Fruit fly (Drosophila melanogaster) whole organism, prepupa: ENCODE measurements around the gene CG9396.
A peak's percentile ranks its signal among the peaks of the same experiment; 100 is the strongest.

Experiments used
- Blimp-1 ChIP-seq: fragments of 200-800 bp; sonication (Bioruptor generic); optimal IDR thresholded peaks from 3 replicates; lab custom pipeline; 2017; ENCODE audit warnings: missing biosample characterization, missing genetic modification characterization, mild to moderate bottlenecking, moderate library complexity, missing genetic modification reagents
- CG10631 ChIP-seq: fragments of 200-800 bp; sonication (Bioruptor generic); optimal IDR thresholded peaks from 2 replicates; lab custom pipeline; 2016; ENCODE audit warnings: missing biosample characterization, missing genetic modification characterization
- CG10669 ChIP-seq: fragments of 200-800 bp; sonication (Bioruptor generic); optimal IDR thresholded peaks from 3 replicates; lab custom pipeline; 2018; ENCODE audit warnings: missing biosample characterization, mild to moderate bottlenecking, missing genetic modification characterization, moderate library complexity
- CG11762 ChIP-seq: fragments of 200-800 bp; sonication (Bioruptor generic); optimal IDR thresholded peaks from 3 replicates; lab custom pipeline; 2016; ENCODE audit warnings: missing biosample characterization, missing genetic modification characterization; ENCODE audit not compliant: insufficient read depth
- CG11902 ChIP-seq: fragments of 200-800 bp; sonication (Bioruptor generic); optimal IDR thresholded peaks from 3 replicates; lab custom pipeline; 2016; ENCODE audit warnings: missing biosample characterization, missing genetic modification characterization
- CG15336 ChIP-seq: fragments of 200-800 bp; sonication (Bioruptor generic); IDR thresholded peaks from 2 replicates; pipeline ENCODE4 v1.3.6; 2022; ENCODE audit warnings: missing biosample characterization, missing genetic modification characterization
- CG1621 ChIP-seq: fragments of 200-800 bp; sonication (Bioruptor generic); optimal IDR thresholded peaks from 3 replicates; lab custom pipeline; 2018; ENCODE audit warnings: missing biosample characterization, mild to moderate bottlenecking, missing genetic modification characterization
- CG16779 ChIP-seq: fragments of 200-800 bp; sonication (Bioruptor generic); optimal IDR thresholded peaks from 3 replicates; lab custom pipeline; 2017; ENCODE audit warnings: missing biosample characterization, mild to moderate bottlenecking, missing genetic modification characterization
- CG3032 ChIP-seq: fragments of 200-800 bp; optimal IDR thresholded peaks from 2 replicates; lab custom pipeline; 2019; ENCODE audit warnings: missing biosample characterization, mild to moderate bottlenecking, missing genetic modification characterization, moderate library complexity
- CG32006 ChIP-seq: fragments of 200-800 bp; sonication (Bioruptor generic); optimal IDR thresholded peaks from 3 replicates; lab custom pipeline; 2017; ENCODE audit warnings: missing biosample characterization, mild to moderate bottlenecking, missing genetic modification characterization
- CG34406 ChIP-seq: fragments of 200-800 bp; sonication (Bioruptor generic); optimal IDR thresholded peaks from 3 replicates; lab custom pipeline; 2016; ENCODE audit warnings: missing biosample characterization, missing genetic modification characterization
- CG3919 ChIP-seq: fragments of 200-800 bp; sonication (Bioruptor generic); optimal IDR thresholded peaks from 3 replicates; lab custom pipeline; 2016; ENCODE audit warnings: missing biosample characterization, missing genetic modification characterization
- CG4318 ChIP-seq: fragments of 200-800 bp; sonication (Bioruptor generic); optimal IDR thresholded peaks from 3 replicates; lab custom pipeline; 2017; ENCODE audit warnings: missing biosample characterization, mild to moderate bottlenecking, missing genetic modification characterization
- CG6163 ChIP-seq: fragments of 200-800 bp; sonication (Bioruptor generic); IDR thresholded peaks from 3 replicates; pipeline ENCODE4 v1.3.6; 2022; ENCODE audit warnings: missing biosample characterization, missing genetic modification characterization
- CG6276 ChIP-seq: fragments of 200-800 bp; sonication (Bioruptor generic); optimal IDR thresholded peaks from 2 replicates; lab custom pipeline; 2017; ENCODE audit warnings: missing biosample characterization, mild to moderate bottlenecking, missing genetic modification characterization
- CG6792 ChIP-seq: fragments of 200-800 bp; sonication (Bioruptor generic); optimal IDR thresholded peaks from 3 replicates; lab custom pipeline; 2016; ENCODE audit warnings: missing biosample characterization, missing genetic modification characterization
- CG6808 ChIP-seq: fragments of 200-800 bp; sonication (Bioruptor generic); optimal IDR thresholded peaks from 3 replicates; lab custom pipeline; 2017; ENCODE audit warnings: missing biosample characterization, missing genetic modification characterization, mild to moderate bottlenecking, moderate library complexity, missing genetic modification reagents
- CG6854 ChIP-seq: fragments of 200-800 bp; sonication (Bioruptor generic); optimal IDR thresholded peaks from 2 replicates; lab custom pipeline; 2017; ENCODE audit warnings: missing biosample characterization, mild to moderate bottlenecking, missing genetic modification characterization
- CG7368 ChIP-seq: fragments of 200-800 bp; sonication (Bioruptor generic); optimal IDR thresholded peaks from 3 replicates; lab custom pipeline; 2016; ENCODE audit warnings: missing biosample characterization, missing genetic modification characterization
- CG8119 ChIP-seq: fragments of 200-800 bp; sonication (Bioruptor generic); IDR thresholded peaks from 3 replicates; pipeline ENCODE4 v1.3.6; 2022; ENCODE audit warnings: missing biosample characterization, missing genetic modification characterization
- CG8319 ChIP-seq: fragments of 200-800 bp; sonication (Bioruptor generic); optimal IDR thresholded peaks from 3 replicates; lab custom pipeline; 2016; ENCODE audit warnings: missing biosample characterization, missing genetic modification characterization
- CG8632 ChIP-seq: fragments of 200-800 bp; sonication (Bioruptor generic); optimal IDR thresholded peaks from 3 replicates; lab custom pipeline; 2016; ENCODE audit warnings: missing biosample characterization, missing genetic modification characterization
- Eip75B ChIP-seq: fragments of 200-800 bp; sonication (Bioruptor generic); optimal IDR thresholded peaks from 3 replicates; lab custom pipeline; 2016; ENCODE audit warnings: missing biosample characterization, missing genetic modification characterization
- Eip78C ChIP-seq: fragments of 200-800 bp; sonication (Bioruptor generic); peaks from one replicate; lab custom pipeline; 2016; ENCODE audit warnings: missing biosample characterization, missing genetic modification characterization
- Ets96B ChIP-seq: fragments of 200-800 bp; optimal IDR thresholded peaks from 2 replicates; lab custom pipeline; 2019; ENCODE audit warnings: missing biosample characterization, mild to moderate bottlenecking, missing genetic modification characterization, moderate library complexity
- Hr38 ChIP-seq: sonication (Bioruptor generic); optimal IDR thresholded peaks from 2 replicates; lab custom pipeline; 2016; ENCODE audit warnings: missing biosample characterization, missing genetic modification characterization
- Hr39 ChIP-seq: fragments of 200-800 bp; sonication (Bioruptor generic); optimal IDR thresholded peaks from 2 replicates; lab custom pipeline; 2016; ENCODE audit warnings: missing biosample characterization, missing genetic modification characterization
- Hr4 ChIP-seq: fragments of 200-800 bp; sonication (Bioruptor generic); optimal IDR thresholded peaks from 3 replicates; lab custom pipeline; 2016; ENCODE audit warnings: missing biosample characterization, missing genetic modification characterization
- Lpt ChIP-seq: fragments of 200-800 bp; sonication (Bioruptor generic); optimal IDR thresholded peaks from 3 replicates; lab custom pipeline; 2016; ENCODE audit warnings: missing biosample characterization, missing genetic modification characterization
- Met ChIP-seq: fragments of 200-800 bp; sonication (Bioruptor generic); optimal IDR thresholded peaks from 3 replicates; lab custom pipeline; 2016; ENCODE audit warnings: missing biosample characterization, missing genetic modification characterization
- OdsH ChIP-seq: fragments of 200-800 bp; sonication (Bioruptor generic); optimal IDR thresholded peaks from 3 replicates; lab custom pipeline; 2016; ENCODE audit warnings: missing biosample characterization, missing genetic modification characterization
- Sox102F ChIP-seq: fragments of 200-800 bp; sonication (Bioruptor generic); optimal IDR thresholded peaks from 2 replicates; lab custom pipeline; 2016; ENCODE audit warnings: missing biosample characterization, mild to moderate bottlenecking, missing genetic modification characterization
- Sox14 ChIP-seq: fragments of 200-800 bp; sonication (Bioruptor generic); optimal IDR thresholded peaks from 3 replicates; lab custom pipeline; 2016; ENCODE audit warnings: missing biosample characterization, missing genetic modification characterization
- achi ChIP-seq: fragments of 200-800 bp; sonication (Bioruptor generic); optimal IDR thresholded peaks from 3 replicates; lab custom pipeline; 2016; ENCODE audit warnings: missing biosample characterization, missing genetic modification characterization
- acj6 ChIP-seq: fragments of 200-800 bp; sonication (Bioruptor generic); optimal IDR thresholded peaks from 3 replicates; lab custom pipeline; 2016; ENCODE audit warnings: missing biosample characterization, missing genetic modification characterization
- cyc ChIP-seq: fragments of 200-800 bp; sonication (Bioruptor generic); optimal IDR thresholded peaks from 3 replicates; lab custom pipeline; 2016; ENCODE audit warnings: missing biosample characterization, missing genetic modification characterization
- dac ChIP-seq: fragments of 200-800 bp; sonication (Bioruptor generic); optimal IDR thresholded peaks from 2 replicates; lab custom pipeline; 2017; ENCODE audit warnings: missing biosample characterization, mild to moderate bottlenecking, missing genetic modification characterization
- eg ChIP-seq: fragments of 200-800 bp; sonication (Bioruptor generic); IDR thresholded peaks from 3 replicates; pipeline ENCODE4 v1.3.6; 2022; ENCODE audit warnings: missing biosample characterization, missing genetic modification characterization
- esn ChIP-seq: fragments of 200-800 bp; sonication (Bioruptor generic); optimal IDR thresholded peaks from 2 replicates; lab custom pipeline; 2016; ENCODE audit warnings: missing biosample characterization, mild to moderate bottlenecking, missing genetic modification characterization, moderate library complexity
- fd59A ChIP-seq: fragments of 200-800 bp; sonication (Bioruptor generic); optimal IDR thresholded peaks from 2 replicates; lab custom pipeline; 2017; ENCODE audit warnings: missing biosample characterization, mild to moderate bottlenecking, missing genetic modification characterization, missing genetic modification reagents
- fd85E ChIP-seq: fragments of 200-800 bp; sonication (Bioruptor generic); optimal IDR thresholded peaks from 3 replicates; lab custom pipeline; 2016; ENCODE audit warnings: missing biosample characterization, missing genetic modification characterization
- lz ChIP-seq: fragments of 200-800 bp; sonication (Bioruptor generic); optimal IDR thresholded peaks from 3 replicates; lab custom pipeline; 2016; ENCODE audit warnings: missing biosample characterization, missing genetic modification characterization
- net ChIP-seq: fragments of 200-800 bp; sonication (Bioruptor generic); optimal IDR thresholded peaks from 3 replicates; lab custom pipeline; 2016; ENCODE audit warnings: missing biosample characterization, missing genetic modification characterization
- pdm3 ChIP-seq: fragments of 200-800 bp; sonication (Bioruptor generic); optimal IDR thresholded peaks from 3 replicates; lab custom pipeline; 2016; ENCODE audit warnings: missing biosample characterization, missing genetic modification characterization
- salr ChIP-seq, 2 experiments: fragments of 200-800 bp; sonication (Bioruptor generic); optimal IDR thresholded peaks; 3 replicates each; lab custom pipeline; 2016 to 2018; ENCODE audit warnings: missing biosample characterization in 2 of 2, missing genetic modification characterization in 2 of 2, mild to moderate bottlenecking in 1 of 2
- spab ChIP-seq: fragments of 200-800 bp; sonication (Bioruptor generic); optimal IDR thresholded peaks from 2 replicates; lab custom pipeline; 2017; ENCODE audit warnings: missing biosample characterization, mild to moderate bottlenecking, missing genetic modification characterization, missing genetic modification reagents
- ss ChIP-seq, 2 experiments: fragments of 200-800 bp; sonication (Bioruptor generic); optimal IDR thresholded peaks; 2 replicates in 1 of 2; 3 replicates in 1 of 2; lab custom pipeline; 2017 to 2018; ENCODE audit warnings: mild to moderate bottlenecking in 2 of 2, missing biosample characterization in 2 of 2, missing genetic modification characterization in 2 of 2, moderate library complexity in 1 of 2
- svp ChIP-seq: fragments of 200-800 bp; sonication (Bioruptor generic); peaks from one replicate; lab custom pipeline; 2016; ENCODE audit warnings: missing biosample characterization, missing genetic modification characterization
- topi ChIP-seq: fragments of 200-800 bp; sonication (Bioruptor generic); optimal IDR thresholded peaks from 3 replicates; lab custom pipeline; 2016; ENCODE audit warnings: missing biosample characterization, missing genetic modification characterization
- vri ChIP-seq: fragments of 200-800 bp; sonication (Bioruptor generic); optimal IDR thresholded peaks from 3 replicates; lab custom pipeline; 2016; ENCODE audit warnings: missing biosample characterization, mild to moderate bottlenecking, missing genetic modification characterization

The CG9396 gene

DNA sequence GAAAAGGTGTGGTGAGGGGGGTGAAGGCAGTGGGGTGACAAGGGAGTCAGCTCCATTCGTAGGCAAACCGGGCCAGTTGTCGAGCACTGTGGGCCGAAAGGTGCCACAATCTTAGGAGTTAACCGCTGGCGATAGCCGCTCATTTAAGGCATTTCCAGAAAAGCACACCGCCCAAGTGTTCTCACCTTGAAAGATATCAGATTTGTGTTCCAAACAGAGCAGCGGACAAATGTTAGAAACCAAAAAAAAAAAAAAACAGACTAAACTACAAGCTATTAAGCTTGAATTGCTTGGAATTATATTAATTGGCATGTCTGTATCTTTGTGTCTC, 22.8 kb upstream of the CG9396 start:
- TF ChIP-seq CG10669 (GFP tag; lab: Kevin White, UChicago) (peak; percentile 16), CG15336 (GFP tag; lab: Robert Waterston, UW) (0 out of 2 replicates have a peak, but pooled peaks have one; percentile 4), fd85E (GFP tag; lab: Kevin White, UChicago) (no peak), CG11762 (GFP tag; lab: Kevin White, UChicago) (no peak), Eip75B (GFP tag; lab: Kevin White, UChicago) (peak; percentile 10), Ets96B (peak; percentile 23), Hr39 (GFP tag; lab: Kevin White, UChicago) (no peak), CG7368 (GFP tag; lab: Kevin White, UChicago) (no peak), Eip78C (GFP tag; lab: Kevin White, UChicago) (peak; percentile 37), vri (GFP tag; lab: Kevin White, UChicago) (no peak), CG11902 (GFP tag; lab: Kevin White, UChicago) (peak; percentile 3), esn (GFP tag; lab: Kevin White, UChicago) (no peak), Blimp-1 (GFP tag; lab: Kevin White, UChicago) (no peak), Hr38 (GFP tag; lab: Kevin White, UChicago) (no peak), fd59A (peak; percentile 58), Met (GFP tag; lab: Kevin White, UChicago) (no peak), CG32006 (GFP tag; lab: Kevin White, UChicago) (peak; percentile 82), Hr4 (GFP tag; lab: Kevin White, UChicago) (peak; percentile 61), net (GFP tag; lab: Kevin White, UChicago) (peak; percentile 30), pdm3 (no peak), CG16779 (tag; lab: Kevin White, UChicago) (no peak), ss (GFP tag; optimal IDR thresholded peaks at IDR 0.05; lab: Kevin White, UChicago) (peak in 1 of 2 experiments; percentile 32), CG6854 (no peak), svp (no peak), CG6808 (peak; percentile 65), spab (peak; percentile 61), Sox14 (GFP tag; lab: Kevin White, UChicago) (peak; percentile 29), CG8119 (GFP tag; lab: Robert Waterston, UW) (no peak; the same call in 2 of the 3 replicates), CG10631 (peak; percentile 59), CG8319 (GFP tag; lab: Kevin White, UChicago) (no peak), CG34406 (GFP tag; lab: Kevin White, UChicago) (no peak), salr (GFP tag; optimal IDR thresholded peaks at IDR 0.05; lab: Kevin White, UChicago) (peak in 1 of 2 experiments; percentile 11), acj6 (peak; percentile 47), CG6163 (GFP tag; lab: Robert Waterston, UW) (no peak), eg (GFP tag; lab: Robert Waterston, UW) (no peak), CG6276 (GFP tag; lab: Kevin White, UChicago) (peak; percentile 58), dac (GFP tag; lab: Kevin White, UChicago) (no peak), CG4318 (GFP tag; lab: Kevin White, UChicago) (no peak), CG3919 (no peak), topi (no peak), achi (GFP tag; lab: Kevin White, UChicago) (peak; percentile 37), OdsH (GFP tag; lab: Kevin White, UChicago) (peak; percentile 55), Lpt (GFP tag; lab: Kevin White, UChicago) (peak; percentile 13), CG3032 (tag; lab: Kevin White, UChicago) (peak; percentile 12), CG8632 (GFP tag; lab: Kevin White, UChicago) (peak; percentile 34), CG1621 (tag; lab: Kevin White, UChicago) (no peak), CG6792 (GFP tag; lab: Kevin White, UChicago) (peak; percentile 27), Sox102F (no peak), lz (GFP tag; lab: Kevin White, UChicago) (no peak), cyc (no peak)
